Fruit fly (Drosophila melanogaster) Kc167 (cell line): ENCODE data around the gene CG7519.

Source experiments
- h ChIP-seq: fragments of >200 bp; optimal IDR thresholded peaks from 3 replicates; lab custom pipeline; 2018; ENCODE audit warnings: missing external identifiers
- psq ChIP-seq: fragments of >200 bp; optimal IDR thresholded peaks from 2 replicates; lab custom pipeline; 2017; ENCODE audit warnings: missing external identifiers

- no peak for TF ChIP-seq psq (lab: Kevin White, UChicago)
- TF ChIP-seq h (lab: Kevin White, UChicago) = no peak
These were observed 15.1 kb downstream of the CG7519 start for dm6 chr3L:21507955-21508354.
